Fruit fly (Drosophila melanogaster) whole organism, embryonic: ENCODE measurements around the gene Tpst.
A peak's percentile ranks its signal among the peaks of the same experiment; 100 is the strongest.

Source experiments
- ATbp ChIP-seq: fragments of 200-800 bp; sonication (Bioruptor generic); optimal IDR thresholded peaks from 2 replicates; lab custom pipeline; 2017; ENCODE audit warnings: missing biosample characterization, mild to moderate bottlenecking, missing genetic modification characterization, missing genetic modification reagents
- C15 ChIP-seq: fragments of 200-800 bp; sonication (Bioruptor generic); IDR thresholded peaks from 3 replicates; pipeline ENCODE4 v1.3.6; 2022; ENCODE audit warnings: missing biosample characterization, missing genetic modification characterization
- CG10565 ChIP-seq: fragments of 200-800 bp; sonication (Bioruptor generic); optimal IDR thresholded peaks from 3 replicates; lab custom pipeline; 2016; ENCODE audit warnings: missing biosample characterization, mild to moderate bottlenecking, missing genetic modification characterization
- CG12299 ChIP-seq: fragments of 200-800 bp; sonication (Bioruptor generic); optimal IDR thresholded peaks from 2 replicates; lab custom pipeline; 2018; ENCODE audit warnings: missing biosample characterization, mild to moderate bottlenecking, missing genetic modification characterization
- CG12769 ChIP-seq: fragments of 200-800 bp; sonication (Bioruptor generic); optimal IDR thresholded peaks from 2 replicates; lab custom pipeline; 2019; ENCODE audit warnings: missing biosample characterization, mild to moderate bottlenecking, missing genetic modification characterization, moderate library complexity
- CG13894 ChIP-seq: fragments of 200-800 bp; sonication (Bioruptor generic); optimal IDR thresholded peaks from 3 replicates; lab custom pipeline; 2018; ENCODE audit warnings: missing biosample characterization, mild to moderate bottlenecking, missing genetic modification characterization, moderate library complexity
- CG14860 ChIP-seq: fragments of 200-800 bp; sonication (Bioruptor generic); IDR thresholded peaks from 3 replicates; pipeline ENCODE4 v1.3.6; 2022; ENCODE audit warnings: missing biosample characterization, missing genetic modification characterization; ENCODE audit not compliant: partially characterized antibody
- CG15073 ChIP-seq: fragments of 200-800 bp; sonication (Bioruptor generic); optimal IDR thresholded peaks from 2 replicates; lab custom pipeline; 2016; ENCODE audit warnings: missing biosample characterization, missing genetic modification characterization
- CG15479 ChIP-seq: fragments of 200-800 bp; sonication (Bioruptor generic); optimal IDR thresholded peaks from 3 replicates; lab custom pipeline; 2019; ENCODE audit warnings: missing biosample characterization, mild to moderate bottlenecking, missing genetic modification characterization, moderate library complexity
- CG16863 ChIP-seq: fragments of 200-800 bp; sonication (Bioruptor generic); optimal IDR thresholded peaks from 3 replicates; lab custom pipeline; 2016; ENCODE audit warnings: missing biosample characterization, missing genetic modification characterization
- CG17385 ChIP-seq: fragments of 200-800 bp; sonication (Bioruptor generic); optimal IDR thresholded peaks from 3 replicates; lab custom pipeline; 2018; ENCODE audit warnings: missing biosample characterization, mild to moderate bottlenecking, missing genetic modification characterization
- CG18262 ChIP-seq: fragments of 200-800 bp; optimal IDR thresholded peaks from 3 replicates; lab custom pipeline; 2019; ENCODE audit warnings: missing biosample characterization, mild to moderate bottlenecking, missing genetic modification characterization, moderate library complexity
- CG18599 ChIP-seq: fragments of 200-800 bp; sonication (Bioruptor generic); optimal IDR thresholded peaks from 3 replicates; lab custom pipeline; 2017; ENCODE audit warnings: missing biosample characterization, missing genetic modification characterization, mild to moderate bottlenecking, moderate library complexity, missing genetic modification reagents
- CG2120 ChIP-seq: fragments of 200-800 bp; sonication (Bioruptor generic); optimal IDR thresholded peaks from 3 replicates; lab custom pipeline; 2016; ENCODE audit warnings: missing biosample characterization, missing genetic modification characterization
- CG2678 ChIP-seq: fragments of 200-800 bp; sonication (Bioruptor generic); optimal IDR thresholded peaks from 3 replicates; lab custom pipeline; 2019; ENCODE audit warnings: missing biosample characterization, mild to moderate bottlenecking, missing genetic modification characterization, moderate library complexity
- CG34376 ChIP-seq: fragments of 200-800 bp; sonication (Bioruptor generic); optimal IDR thresholded peaks from 2 replicates; lab custom pipeline; 2018; ENCODE audit warnings: missing biosample characterization, mild to moderate bottlenecking, missing genetic modification characterization
- CG4404 ChIP-seq: fragments of 200-800 bp; sonication (Bioruptor generic); IDR thresholded peaks from 2 replicates; pipeline ENCODE4 v1.3.6; 2022; ENCODE audit warnings: missing biosample characterization, missing genetic modification characterization
- CG4730 ChIP-seq: fragments of 200-800 bp; sonication (Bioruptor generic); IDR thresholded peaks from 2 replicates; pipeline ENCODE4 v1.3.6; 2022; ENCODE audit warnings: missing biosample characterization, missing genetic modification characterization
- CG6683 ChIP-seq: fragments of 200-800 bp; sonication (Bioruptor generic); optimal IDR thresholded peaks from 2 replicates; lab custom pipeline; 2017; ENCODE audit warnings: missing biosample characterization, mild to moderate bottlenecking, missing genetic modification characterization, missing genetic modification reagents
- CG9797 ChIP-seq: fragments of 200-800 bp; sonication (Bioruptor generic); optimal IDR thresholded peaks from 3 replicates; lab custom pipeline; 2018; ENCODE audit warnings: missing biosample characterization, mild to moderate bottlenecking, missing genetic modification characterization
- CG9932 ChIP-seq: fragments of 200-800 bp; sonication (Bioruptor generic); IDR thresholded peaks from 2 replicates; pipeline ENCODE4 v1.3.6; 2022; ENCODE audit warnings: missing biosample characterization, missing genetic modification characterization
- Dad ChIP-seq: fragments of 200-800 bp; sonication (Bioruptor generic); optimal IDR thresholded peaks from 3 replicates; lab custom pipeline; 2016; ENCODE audit warnings: missing biosample characterization, missing genetic modification characterization
- Dbx ChIP-seq: fragments of 200-800 bp; sonication (Bioruptor generic); IDR thresholded peaks from 3 replicates; pipeline ENCODE4 v1.3.6; 2022; ENCODE audit warnings: missing biosample characterization, missing genetic modification characterization
- Fer2 ChIP-seq: fragments of 200-800 bp; sonication (Bioruptor generic); optimal IDR thresholded peaks from 2 replicates; lab custom pipeline; 2018; ENCODE audit warnings: missing biosample characterization, mild to moderate bottlenecking, missing genetic modification characterization, moderate library complexity
- HLH4C ChIP-seq: fragments of 200-800 bp; sonication (Bioruptor generic); IDR thresholded peaks from 3 replicates; pipeline ENCODE4 v1.3.6; 2022; ENCODE audit warnings: missing biosample characterization, missing genetic modification characterization; ENCODE audit not compliant: partially characterized antibody
- Hmr ChIP-seq: fragments of 200-800 bp; sonication (Bioruptor generic); optimal IDR thresholded peaks from 3 replicates; lab custom pipeline; 2017; ENCODE audit warnings: mild to moderate bottlenecking, missing biosample characterization, missing genetic modification reagents, missing genetic modification characterization
- Hr78 ChIP-seq, 2 experiments: fragments of 200-800 bp in 1 of 2; fragments of >200 bp in 1 of 2; sonication (Bioruptor generic) in 1 of 2; optimal IDR thresholded peaks; 2 replicates each; lab custom pipeline; 2017 to 2019; ENCODE audit warnings: missing biosample characterization in 2 of 2, missing genetic modification characterization in 2 of 2, mild to moderate bottlenecking in 1 of 2, moderate library complexity in 1 of 2
- MTF-1 ChIP-seq: fragments of 200-800 bp; sonication (Bioruptor generic); optimal IDR thresholded peaks from 2 replicates; lab custom pipeline; 2018; ENCODE audit warnings: missing biosample characterization, mild to moderate bottlenecking, missing genetic modification characterization, borderline replicate concordance
- PHDP ChIP-seq: fragments of 200-800 bp; sonication (Bioruptor generic); optimal IDR thresholded peaks from 3 replicates; lab custom pipeline; 2018; ENCODE audit warnings: missing biosample characterization, mild to moderate bottlenecking, missing genetic modification characterization, moderate library complexity
- Pdp1 ChIP-seq, 2 experiments: fragments of 200-800 bp; sonication (Bioruptor generic); optimal IDR thresholded peaks; 3 replicates each; lab custom pipeline; 2016; ENCODE audit warnings: missing biosample characterization in 2 of 2, missing genetic modification characterization in 2 of 2, mild to moderate bottlenecking in 1 of 2, moderate library complexity in 1 of 2
- Rfx ChIP-seq: fragments of 200-800 bp; sonication (Bioruptor generic); IDR thresholded peaks from 2 replicates; pipeline ENCODE4 v1.3.6; 2022; ENCODE audit warnings: missing biosample characterization, missing genetic modification characterization
- Scr ChIP-seq: fragments of 200-800 bp; sonication (Bioruptor generic); IDR thresholded peaks from 2 replicates; pipeline ENCODE4 v1.3.6; 2022; ENCODE audit warnings: missing biosample characterization, missing genetic modification characterization; ENCODE audit not compliant: partially characterized antibody
- Trl ChIP-seq, 3 experiments: fragments of >200 bp in 2 of 3; fragments of 200-800 bp in 1 of 3; sonication (Bioruptor generic) in 1 of 3; optimal IDR thresholded peaks; 2 replicates in 1 of 3; 3 replicates in 2 of 3; lab custom pipeline; 2016 to 2017; ENCODE audit warnings: missing biosample characterization in 1 of 3, missing genetic modification characterization in 1 of 3
- Vsx1 ChIP-seq: fragments of 200-800 bp; sonication (Bioruptor generic); optimal IDR thresholded peaks from 2 replicates; lab custom pipeline; 2017; ENCODE audit warnings: missing biosample characterization, mild to moderate bottlenecking, missing genetic modification characterization, missing genetic modification reagents
- dati ChIP-seq: fragments of 200-800 bp; sonication (Bioruptor generic); IDR thresholded peaks from 2 replicates; pipeline ENCODE4 v1.3.6; 2022; ENCODE audit warnings: missing biosample characterization, missing genetic modification characterization
- dimm ChIP-seq: fragments of 200-800 bp; sonication (Bioruptor generic); IDR thresholded peaks from 2 replicates; pipeline ENCODE4 v1.3.6; 2022; ENCODE audit warnings: missing biosample characterization, missing genetic modification characterization
- dm ChIP-seq: fragments of 200-800 bp; sonication (Bioruptor generic); optimal IDR thresholded peaks from 3 replicates; lab custom pipeline; 2016; ENCODE audit warnings: missing biosample characterization, missing genetic modification characterization
- dpn ChIP-seq, 2 experiments: fragments of 200-800 bp; sonication (Bioruptor generic); optimal IDR thresholded peaks; 3 replicates each; lab custom pipeline; 2016; ENCODE audit warnings: missing biosample characterization in 2 of 2, missing genetic modification characterization in 2 of 2
- fd64A ChIP-seq: fragments of 200-800 bp; sonication (Bioruptor generic); optimal IDR thresholded peaks from 3 replicates; lab custom pipeline; 2018; ENCODE audit warnings: missing biosample characterization, mild to moderate bottlenecking, missing genetic modification characterization
- lmd ChIP-seq: fragments of 200-800 bp; sonication (Bioruptor generic); IDR thresholded peaks from 2 replicates; pipeline ENCODE4 v1.3.6; 2022; ENCODE audit warnings: missing biosample characterization, missing genetic modification characterization
- nau ChIP-seq: fragments of 200-800 bp; sonication (Bioruptor generic); optimal IDR thresholded peaks from 3 replicates; lab custom pipeline; 2017; ENCODE audit warnings: missing biosample characterization, mild to moderate bottlenecking, missing genetic modification characterization, missing genetic modification reagents
- pb ChIP-seq: fragments of 200-800 bp; sonication (Bioruptor generic); optimal IDR thresholded peaks from 3 replicates; lab custom pipeline; 2016; ENCODE audit warnings: missing biosample characterization, missing genetic modification characterization
- rib ChIP-seq: fragments of 200-800 bp; sonication (Bioruptor generic); IDR thresholded peaks from 2 replicates; pipeline ENCODE4 v1.3.6; 2022; ENCODE audit warnings: missing biosample characterization, missing genetic modification characterization
- row ChIP-seq: fragments of 200-800 bp; sonication (Bioruptor generic); IDR thresholded peaks from 3 replicates; pipeline ENCODE4 v1.3.6; 2022; ENCODE audit warnings: missing biosample characterization, missing genetic modification characterization
- sens ChIP-seq: fragments of 200-800 bp; sonication (Bioruptor generic); peaks from one replicate; lab custom pipeline; 2016; ENCODE audit warnings: missing biosample characterization, missing genetic modification characterization
- wdn ChIP-seq: fragments of 200-800 bp; sonication (Bioruptor generic); IDR thresholded peaks from 2 replicates; pipeline ENCODE4 v1.3.6; 2022; ENCODE audit warnings: missing biosample characterization, missing genetic modification characterization
- wek ChIP-seq: fragments of 200-800 bp; sonication (Bioruptor generic); optimal IDR thresholded peaks from 3 replicates; lab custom pipeline; 2018; ENCODE audit warnings: missing biosample characterization, mild to moderate bottlenecking, missing genetic modification characterization, moderate library complexity
- z ChIP-seq: fragments of 200-800 bp; sonication (Bioruptor generic); IDR thresholded peaks from 3 replicates; pipeline ENCODE4 v1.3.6; 2022; ENCODE audit warnings: missing biosample characterization, missing genetic modification characterization

Tpst gene

dm6 chrX:13625888-13626578 is 62.4 kb downstream of the Tpst start (continued):
- TF ChIP-seq dimm (GFP tag; lab: Robert Waterston, UW) = no peak
- TF ChIP-seq CG17385 = no peak
- peak; percentile 20; the same call in 1 of the 3 replicates for TF ChIP-seq Dbx (GFP tag; lab: Robert Waterston, UW)
- TF ChIP-seq wdn (GFP tag; lab: Robert Waterston, UW) = no peak
- TF ChIP-seq CG6683 (GFP tag; lab: Kevin White, UChicago) = no peak
- TF ChIP-seq PHDP = peak; percentile 48
- no peak; the same call in 1 of the 2 replicates for TF ChIP-seq rib (GFP tag; lab: Robert Waterston, UW)
- TF ChIP-seq wek (GFP tag; lab: Kevin White, UChicago) = peak; percentile 46
- peak; percentile 34 for TF ChIP-seq nau (GFP tag; lab: Kevin White, UChicago)
- no peak for TF ChIP-seq dati (GFP tag; lab: Robert Waterston, UW)
- TF ChIP-seq dm (GFP tag; lab: Kevin White, UChicago) = no peak
- TF ChIP-seq dpn (GFP tag; optimal IDR thresholded peaks at IDR 0.05; lab: Kevin White, UChicago) = no peak
- no peak for TF ChIP-seq CG14860 (GFP tag; lab: Robert Waterston, UW)
- TF ChIP-seq sens (GFP tag; lab: Kevin White, UChicago) = peak; percentile 80
- TF ChIP-seq Scr (GFP tag; lab: Robert Waterston, UW) = no peak
- no peak for TF ChIP-seq CG4730 (GFP tag; lab: Robert Waterston, UW)
- no peak for TF ChIP-seq lmd (GFP tag; lab: Robert Waterston, UW)
- no peak for TF ChIP-seq pb (GFP tag; lab: Kevin White, UChicago)
- TF ChIP-seq CG9797 (GFP tag; lab: Kevin White, UChicago) = no peak
- peak; percentile 75 for TF ChIP-seq CG2678 (tag; lab: Kevin White, UChicago)
- TF ChIP-seq CG13894 (tag; lab: Kevin White, UChicago) = peak; percentile 71
- peak; percentile 55 for TF ChIP-seq CG12299 (tag; lab: Kevin White, UChicago)
- TF ChIP-seq CG18262 = no peak
- no peak for TF ChIP-seq C15 (GFP tag; lab: Robert Waterston, UW)
- no peak for TF ChIP-seq CG15073 (GFP tag; lab: Kevin White, UChicago)
- TF ChIP-seq CG15479 (GFP tag; lab: Kevin White, UChicago) = no peak
- no peak for TF ChIP-seq CG4404 (GFP tag; lab: Robert Waterston, UW)
- no peak for TF ChIP-seq Trl (optimal IDR thresholded peaks at IDR 0.05; lab: Kevin White, UChicago)
- TF ChIP-seq Trl (GFP tag; optimal IDR thresholded peaks at IDR 0.05; lab: Kevin White, UChicago) = peak; percentile 28
- peak; percentile 49 for TF ChIP-seq CG12769 (tag; lab: Kevin White, UChicago)
- TF ChIP-seq Pdp1 (GFP tag; optimal IDR thresholded peaks at IDR 0.05; lab: Kevin White, UChicago) = no peak
- TF ChIP-seq CG16863 (GFP tag; lab: Kevin White, UChicago) = no peak
- peak; percentile 36; the same call in 1 of the 2 replicates for TF ChIP-seq Rfx (GFP tag; lab: Robert Waterston, UW)
- TF ChIP-seq Vsx1 (GFP tag; lab: Kevin White, UChicago) = peak; percentile 3
- peak; percentile 64 for TF ChIP-seq Fer2 (tag; lab: Kevin White, UChicago)
- TF ChIP-seq CG2120 (GFP tag; lab: Kevin White, UChicago) = peak; percentile 26
- 0 out of 2 replicates have a peak, but pooled peaks have one; percentile 29 for TF ChIP-seq CG9932
- TF ChIP-seq row (GFP tag; lab: Robert Waterston, UW) = no peak; the same call in 2 of the 3 replicates
- peak; percentile 32 for TF ChIP-seq ATbp
- no peak for TF ChIP-seq Dad
- peak; percentile 3 for TF ChIP-seq MTF-1 (GFP tag; lab: Kevin White, UChicago)
- no peak for TF ChIP-seq CG34376 (GFP tag; lab: Kevin White, UChicago)
- TF ChIP-seq Hmr = peak; percentile 64
- no peak for TF ChIP-seq z (GFP tag; lab: Robert Waterston, UW)
- no peak for TF ChIP-seq HLH4C
- no peak for TF ChIP-seq fd64A (GFP tag; lab: Kevin White, UChicago)
- TF ChIP-seq CG10565 (GFP tag; lab: Kevin White, UChicago) = no peak
- no peak for TF ChIP-seq Hr78 (GFP tag; optimal IDR thresholded peaks at IDR 0.05; lab: Kevin White, UChicago)
- TF ChIP-seq CG18599 (GFP tag; lab: Kevin White, UChicago) = peak; percentile 69
